Fruit fly (Drosophila melanogaster): Measurements from ENCODE around the gene CG18666.

The CG18666 gene

DNA sequence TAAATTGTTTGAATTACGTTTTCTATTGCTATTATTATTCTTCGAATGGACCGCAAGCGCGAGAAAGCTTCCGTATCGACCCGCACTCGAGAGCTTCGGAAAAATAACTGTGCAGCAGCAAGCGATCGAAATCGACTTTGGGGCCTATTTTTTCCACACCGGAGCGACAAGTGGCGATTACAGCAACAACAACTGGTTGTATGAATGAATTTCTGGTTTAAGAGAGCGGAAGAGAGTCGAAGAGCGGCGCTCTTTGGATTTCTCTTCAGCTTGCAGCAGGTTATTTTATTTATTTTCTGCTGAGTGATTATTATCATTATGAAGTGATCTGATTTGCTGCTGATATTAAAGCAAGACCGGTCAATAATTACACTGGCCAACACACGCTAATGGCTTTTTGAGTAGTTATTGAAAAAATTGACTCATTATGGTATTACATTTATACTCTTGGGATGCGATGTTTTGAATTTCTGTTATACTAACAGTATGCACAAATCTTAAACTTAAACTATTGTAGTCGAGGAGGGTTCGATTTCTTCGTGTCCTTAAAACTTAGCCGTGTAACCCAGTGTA lies 32.4 kb downstream of the CG18666 start, which contains the start of gene Samuel (continued):
- peak; percentile 49; the same call in 1 of the 2 replicates for TF ChIP-seq CG13287 (GFP tag; IDR thresholded peaks at IDR 0.05; ENCODE audit: partially characterized antibody)
- no peak for TF ChIP-seq jigr1 (GFP tag; IDR thresholded peaks at IDR 0.05)
- no peak for TF ChIP-seq CG14014 (GFP tag; IDR thresholded peaks at IDR 0.05)
- no peak for TF ChIP-seq CTCF (GFP tag; optimal IDR thresholded peaks at IDR 0.05)
- no peak for TF ChIP-seq CG8089 (GFP tag; optimal IDR thresholded peaks at IDR 0.05)
- TF ChIP-seq tap (tag; optimal IDR thresholded peaks at IDR 0.05), result peak; percentile 12
- peak; percentile 46; the same call in 1 of the 3 replicates for TF ChIP-seq gce (GFP tag; IDR thresholded peaks at IDR 0.05)
- TF ChIP-seq fru (optimal IDR thresholded peaks at IDR 0.05), result no peak
- no peak for TF ChIP-seq Aef1 (GFP tag; IDR thresholded peaks at IDR 0.05)
- no peak for TF ChIP-seq CG3995 (GFP tag; optimal IDR thresholded peaks at IDR 0.05)
- no peak for TF ChIP-seq YL-1 (GFP tag; optimal IDR thresholded peaks at IDR 0.05)
- TF ChIP-seq CG7786 (GFP tag; optimal IDR thresholded peaks at IDR 0.05), result no peak
- peak; percentile 13 for TF ChIP-seq CG2120 (GFP tag; optimal IDR thresholded peaks at IDR 0.05)
- peak; percentile 82; the same call in 3 of the 4 replicates for TF ChIP-seq chinmo (GFP tag; IDR thresholded peaks at IDR 0.05; ENCODE audit: partially characterized antibody)
- no peak for TF ChIP-seq H2.0 (GFP tag; IDR thresholded peaks at IDR 0.05)
- TF ChIP-seq CG31224 (GFP tag; IDR thresholded peaks at IDR 0.05), result no peak
- no peak for TF ChIP-seq lola (GFP tag; optimal IDR thresholded peaks at IDR 0.05)
- peak; percentile 78 for TF ChIP-seq sens-2 (GFP tag; IDR thresholded peaks at IDR 0.05)
- peak; percentile 30 for TF ChIP-seq CG4424 (GFP tag; optimal IDR thresholded peaks at IDR 0.05)
- no peak for TF ChIP-seq Abd-B (GFP tag; optimal IDR thresholded peaks at IDR 0.05)
- TF ChIP-seq CG33557 (GFP tag; optimal IDR thresholded peaks at IDR 0.05), result no peak
- no peak for TF ChIP-seq CG2875 (GFP tag; optimal IDR thresholded peaks at IDR 0.05)
- peak; percentile 78 for TF ChIP-seq sens (GFP tag)
- TF ChIP-seq cad (GFP tag; optimal IDR thresholded peaks at IDR 0.05), result no peak
- no peak for TF ChIP-seq pfk (GFP tag; optimal IDR thresholded peaks at IDR 0.05)
- TF ChIP-seq az2 (GFP tag; optimal IDR thresholded peaks at IDR 0.05), result no peak
- TF ChIP-seq lbe (GFP tag; optimal IDR thresholded peaks at IDR 0.05), result peak; percentile 65
- peak; percentile 4 for TF ChIP-seq CG34376 (GFP tag; optimal IDR thresholded peaks at IDR 0.05)
- no peak for TF ChIP-seq en (GFP tag; optimal IDR thresholded peaks at IDR 0.05)
- no peak for TF ChIP-seq dysf (GFP tag; IDR thresholded peaks at IDR 0.05)
- TF ChIP-seq bowl (GFP tag; IDR thresholded peaks at IDR 0.05), result no peak
- TF ChIP-seq CG4404 (GFP tag; IDR thresholded peaks at IDR 0.05), result no peak
- TF ChIP-seq chm (GFP tag; IDR thresholded peaks at IDR 0.05), result peak; percentile 27; the same call in 1 of the 2 replicates
- no peak for TF ChIP-seq lov (optimal IDR thresholded peaks at IDR 0.05)
- no peak for TF ChIP-seq lov (GFP tag; IDR thresholded peaks at IDR 0.05)
- TF ChIP-seq lilli (GFP tag; optimal IDR thresholded peaks at IDR 0.05), result no peak
- TF ChIP-seq CG18764 (GFP tag; optimal IDR thresholded peaks at IDR 0.05), result no peak
- TF ChIP-seq Kr (GFP tag; optimal IDR thresholded peaks at IDR 0.05), result no peak
- no peak for TF ChIP-seq da (GFP tag; optimal IDR thresholded peaks at IDR 0.05)
- no peak for TF ChIP-seq Six4 (GFP tag; optimal IDR thresholded peaks at IDR 0.05)
- no peak for TF ChIP-seq zen (tag; optimal IDR thresholded peaks at IDR 0.05)
- TF ChIP-seq CG12219 (GFP tag; optimal IDR thresholded peaks at IDR 0.05), result no peak
- TF ChIP-seq CG17359 (tag; optimal IDR thresholded peaks at IDR 0.05), result no peak
- no peak for TF ChIP-seq wor (GFP tag; IDR thresholded peaks at IDR 0.05)
- peak; percentile 20 for TF ChIP-seq D19A (tag; optimal IDR thresholded peaks at IDR 0.05)
- TF ChIP-seq sima (GFP tag; optimal IDR thresholded peaks at IDR 0.05), result no peak
- TF ChIP-seq Ada2b (GFP tag; IDR thresholded peaks at IDR 0.05), result no peak
- TF ChIP-seq CG14441 (GFP tag; IDR thresholded peaks at IDR 0.05), result no peak
- TF ChIP-seq ham (GFP tag; IDR thresholded peaks at IDR 0.05), result no peak
- TF ChIP-seq CG10209 (GFP tag; optimal IDR thresholded peaks at IDR 0.05), result no peak
- no peak for TF ChIP-seq unpg (GFP tag; optimal IDR thresholded peaks at IDR 0.05)
- no peak for TF ChIP-seq CG18476 (GFP tag; optimal IDR thresholded peaks at IDR 0.05)
- no peak for TF ChIP-seq run (tag; optimal IDR thresholded peaks at IDR 0.05)

All from whole organism, embryonic.